Fruit fly (Drosophila melanogaster) whole organism, embryonic: Measurements from ENCODE around the gene Aprt.

ENCODE experiments used
- Ada2b ChIP-seq: fragments of 200-800 bp; sonication (Bioruptor generic); IDR thresholded peaks from 2 replicates; pipeline ENCODE4 v1.3.6; 2022; ENCODE audit warnings: missing biosample characterization, missing genetic modification characterization
- Atf-2 ChIP-seq: fragments of 200-800 bp; sonication (Bioruptor generic); optimal IDR thresholded peaks from 2 replicates; lab custom pipeline; 2016; ENCODE audit warnings: missing biosample characterization, missing genetic modification characterization
- B-H1 ChIP-seq: fragments of 200-800 bp; sonication (Bioruptor generic); IDR thresholded peaks from 3 replicates; pipeline ENCODE4 v1.3.6; 2022; ENCODE audit warnings: missing biosample characterization, missing genetic modification characterization
- BEAF-32 ChIP-seq: fragments of 200-800 bp; sonication (Bioruptor generic); optimal IDR thresholded peaks from 3 replicates; lab custom pipeline; 2017; ENCODE audit warnings: missing biosample characterization, missing genetic modification characterization, mild to moderate bottlenecking, moderate library complexity, missing genetic modification reagents
- Bdp1 ChIP-seq: fragments of 200-800 bp; sonication (Bioruptor generic); optimal IDR thresholded peaks from 3 replicates; lab custom pipeline; 2016; ENCODE audit warnings: missing biosample characterization, missing genetic modification characterization
- BtbVII ChIP-seq: fragments of 200-800 bp; sonication (Bioruptor generic); optimal IDR thresholded peaks from 3 replicates; lab custom pipeline; 2017; ENCODE audit warnings: missing biosample characterization, mild to moderate bottlenecking, missing genetic modification characterization
- Bteb2 ChIP-seq: fragments of 200-800 bp; sonication (Bioruptor generic); optimal IDR thresholded peaks from 2 replicates; lab custom pipeline; 2016; ENCODE audit warnings: missing biosample characterization, missing genetic modification characterization
- CG10321 ChIP-seq: fragments of 200-800 bp; sonication (Bioruptor generic); IDR thresholded peaks from 2 replicates; pipeline ENCODE4 v1.3.6; 2022; ENCODE audit warnings: missing biosample characterization, missing genetic modification characterization
- CG10462 ChIP-seq: fragments of 200-800 bp; sonication (Bioruptor generic); optimal IDR thresholded peaks from 2 replicates; lab custom pipeline; 2016; ENCODE audit warnings: missing biosample characterization, missing genetic modification characterization
- CG11247 ChIP-seq: fragments of 200-800 bp; sonication (Bioruptor generic); IDR thresholded peaks from 2 replicates; pipeline ENCODE4 v1.3.6; 2022; ENCODE audit warnings: missing biosample characterization, missing genetic modification characterization
- CG15696 ChIP-seq: fragments of 200-800 bp; sonication (Bioruptor generic); optimal IDR thresholded peaks from 2 replicates; lab custom pipeline; 2019; ENCODE audit warnings: missing biosample characterization, mild to moderate bottlenecking, missing genetic modification characterization, moderate library complexity
- CG2202 ChIP-seq: fragments of 200-800 bp; sonication (Bioruptor generic); optimal IDR thresholded peaks from 2 replicates; lab custom pipeline; 2018; ENCODE audit warnings: missing biosample characterization, mild to moderate bottlenecking, missing genetic modification characterization
- CG2712 ChIP-seq: fragments of 200-800 bp; optimal IDR thresholded peaks from 3 replicates; lab custom pipeline; 2019; ENCODE audit warnings: missing biosample characterization, mild to moderate bottlenecking, missing genetic modification characterization, moderate library complexity
- CG3065 ChIP-seq: fragments of 200-800 bp; sonication (Bioruptor generic); optimal IDR thresholded peaks from 2 replicates; lab custom pipeline; 2016; ENCODE audit warnings: missing biosample characterization, missing genetic modification characterization
- CG32767 ChIP-seq: fragments of 200-800 bp; sonication (Bioruptor generic); IDR thresholded peaks from 2 replicates; pipeline ENCODE4 v1.3.6; 2022; ENCODE audit warnings: missing biosample characterization, missing genetic modification characterization
- CG3407 ChIP-seq: fragments of 200-800 bp; sonication (Bioruptor generic); optimal IDR thresholded peaks from 2 replicates; lab custom pipeline; 2018; ENCODE audit warnings: missing biosample characterization, mild to moderate bottlenecking, missing genetic modification characterization
- CG34376 ChIP-seq: fragments of 200-800 bp; sonication (Bioruptor generic); optimal IDR thresholded peaks from 2 replicates; lab custom pipeline; 2018; ENCODE audit warnings: missing biosample characterization, mild to moderate bottlenecking, missing genetic modification characterization
- CG4424 ChIP-seq: fragments of 200-800 bp; sonication (Bioruptor generic); optimal IDR thresholded peaks from 3 replicates; lab custom pipeline; 2016; ENCODE audit warnings: missing biosample characterization, missing genetic modification characterization
- CG5180 ChIP-seq: fragments of 200-800 bp; sonication (Bioruptor generic); optimal IDR thresholded peaks from 3 replicates; lab custom pipeline; 2017; ENCODE audit warnings: missing biosample characterization, missing genetic modification characterization, mild to moderate bottlenecking, moderate library complexity, missing genetic modification reagents
- CG8281 ChIP-seq: fragments of 200-800 bp; sonication (Bioruptor generic); optimal IDR thresholded peaks from 2 replicates; lab custom pipeline; 2018; ENCODE audit warnings: missing biosample characterization, mild to moderate bottlenecking, missing genetic modification characterization, moderate library complexity
- CG8944 ChIP-seq: fragments of 200-800 bp; sonication (Bioruptor generic); optimal IDR thresholded peaks from 3 replicates; lab custom pipeline; 2016; ENCODE audit warnings: missing biosample characterization, missing genetic modification characterization
- CG9437 ChIP-seq: fragments of 200-800 bp; sonication (Bioruptor generic); optimal IDR thresholded peaks from 2 replicates; lab custom pipeline; 2018; ENCODE audit warnings: missing biosample characterization, mild to moderate bottlenecking, missing genetic modification characterization
- CG9932 ChIP-seq: fragments of 200-800 bp; sonication (Bioruptor generic); IDR thresholded peaks from 2 replicates; pipeline ENCODE4 v1.3.6; 2022; ENCODE audit warnings: missing biosample characterization, missing genetic modification characterization
- CHES-1-like ChIP-seq: fragments of 200-800 bp; sonication (Bioruptor generic); optimal IDR thresholded peaks from 2 replicates; lab custom pipeline; 2016; ENCODE audit warnings: missing biosample characterization, missing genetic modification characterization
- CTCF ChIP-seq: fragments of 200-800 bp; sonication (Bioruptor generic); optimal IDR thresholded peaks from 2 replicates; lab custom pipeline; 2017; ENCODE audit warnings: missing biosample characterization, mild to moderate bottlenecking, missing genetic modification characterization, moderate library complexity
- Deaf1 ChIP-seq: fragments of 200-800 bp; optimal IDR thresholded peaks from 3 replicates; lab custom pipeline; 2019; ENCODE audit warnings: missing biosample characterization, mild to moderate bottlenecking, missing genetic modification characterization, moderate library complexity
- Mad ChIP-seq: fragments of 200-800 bp; sonication (Bioruptor generic); optimal IDR thresholded peaks from 2 replicates; lab custom pipeline; 2016; ENCODE audit warnings: missing biosample characterization, missing genetic modification characterization
- NK7.1 ChIP-seq: fragments of 200-800 bp; sonication (Bioruptor generic); optimal IDR thresholded peaks from 3 replicates; lab custom pipeline; 2016; ENCODE audit warnings: missing biosample characterization, missing genetic modification characterization
- Rfx ChIP-seq: fragments of 200-800 bp; sonication (Bioruptor generic); IDR thresholded peaks from 2 replicates; pipeline ENCODE4 v1.3.6; 2022; ENCODE audit warnings: missing biosample characterization, missing genetic modification characterization
- Sox100B ChIP-seq: fragments of 200-800 bp; sonication (Bioruptor generic); optimal IDR thresholded peaks from 3 replicates; lab custom pipeline; 2018; ENCODE audit warnings: missing biosample characterization, mild to moderate bottlenecking, missing genetic modification characterization
- Xbp1 ChIP-seq: fragments of 200-800 bp; sonication (Bioruptor generic); optimal IDR thresholded peaks from 3 replicates; lab custom pipeline; 2016; ENCODE audit warnings: missing biosample characterization, mild to moderate bottlenecking, missing genetic modification characterization
- cato ChIP-seq: fragments of 200-800 bp; sonication (Bioruptor generic); optimal IDR thresholded peaks from 2 replicates; lab custom pipeline; 2016; ENCODE audit warnings: missing biosample characterization, missing genetic modification characterization, borderline replicate concordance
- chif ChIP-seq, 2 experiments: fragments of 200-800 bp; sonication (Bioruptor generic); optimal IDR thresholded peaks; 3 replicates each; lab custom pipeline; 2016; ENCODE audit warnings: missing biosample characterization in 2 of 2, missing genetic modification characterization in 2 of 2
- ci ChIP-seq: fragments of 200-800 bp; sonication (Bioruptor generic); IDR thresholded peaks from 3 replicates; pipeline ENCODE4 v1.3.6; 2022; ENCODE audit warnings: missing biosample characterization, missing genetic modification characterization
- crc ChIP-seq: fragments of 200-800 bp; sonication (Bioruptor generic); optimal IDR thresholded peaks from 2 replicates; lab custom pipeline; 2016; ENCODE audit warnings: missing biosample characterization, missing genetic modification characterization
- dan ChIP-seq: fragments of 200-800 bp; sonication (Bioruptor generic); IDR thresholded peaks from 2 replicates; pipeline ENCODE4 v1.3.6; 2022; ENCODE audit warnings: missing biosample characterization, missing genetic modification characterization
- dpn ChIP-seq, 2 experiments: fragments of 200-800 bp; sonication (Bioruptor generic); optimal IDR thresholded peaks; 3 replicates each; lab custom pipeline; 2016; ENCODE audit warnings: missing biosample characterization in 2 of 2, missing genetic modification characterization in 2 of 2
- fd102C ChIP-seq: fragments of 200-800 bp; sonication (Bioruptor generic); optimal IDR thresholded peaks from 2 replicates; lab custom pipeline; 2018; ENCODE audit warnings: missing biosample characterization, mild to moderate bottlenecking, missing genetic modification characterization, moderate library complexity
- grn ChIP-seq: fragments of 200-800 bp; sonication (Bioruptor generic); optimal IDR thresholded peaks from 3 replicates; lab custom pipeline; 2017; ENCODE audit warnings: missing biosample characterization, missing genetic modification characterization
- jigr1 ChIP-seq: fragments of 200-800 bp; sonication (Bioruptor generic); IDR thresholded peaks from 3 replicates; pipeline ENCODE4 v1.3.6; 2022; ENCODE audit warnings: missing biosample characterization, missing genetic modification characterization
- knrl ChIP-seq: fragments of 200-800 bp; sonication (Bioruptor generic); IDR thresholded peaks from 3 replicates; pipeline ENCODE4 v1.3.6; 2022; ENCODE audit warnings: missing biosample characterization, missing genetic modification characterization; ENCODE audit not compliant: partially characterized antibody
- lbe ChIP-seq: fragments of 200-800 bp; sonication (Bioruptor generic); optimal IDR thresholded peaks from 2 replicates; lab custom pipeline; 2016; ENCODE audit warnings: missing biosample characterization, mild to moderate bottlenecking, missing genetic modification characterization
- luna ChIP-seq: fragments of 200-800 bp; sonication (Bioruptor generic); optimal IDR thresholded peaks from 2 replicates; lab custom pipeline; 2016; ENCODE audit warnings: missing biosample characterization, missing genetic modification characterization
- nom ChIP-seq: fragments of 200-800 bp; sonication (Bioruptor generic); optimal IDR thresholded peaks from 2 replicates; lab custom pipeline; 2017; ENCODE audit warnings: missing biosample characterization, missing genetic modification characterization, mild to moderate bottlenecking, moderate library complexity, missing genetic modification reagents
- pnt ChIP-seq: fragments of 200-800 bp; sonication (Bioruptor generic); optimal IDR thresholded peaks from 3 replicates; lab custom pipeline; 2016; ENCODE audit warnings: missing biosample characterization, missing genetic modification characterization
- psq ChIP-seq: fragments of 200-800 bp; sonication (Bioruptor generic); optimal IDR thresholded peaks from 2 replicates; lab custom pipeline; 2017; ENCODE audit warnings: missing biosample characterization, missing genetic modification characterization
- sima ChIP-seq: fragments of 200-800 bp; sonication (Bioruptor generic); optimal IDR thresholded peaks from 2 replicates; lab custom pipeline; 2016; ENCODE audit warnings: missing biosample characterization, missing genetic modification characterization
- sisA ChIP-seq: fragments of 200-800 bp; sonication (Bioruptor generic); IDR thresholded peaks from 2 replicates; pipeline ENCODE4 v1.3.6; 2022; ENCODE audit warnings: missing biosample characterization, missing genetic modification characterization
- tgo ChIP-seq: fragments of 200-800 bp; sonication (Bioruptor generic); IDR thresholded peaks from 3 replicates; pipeline ENCODE4 v1.3.6; 2022; ENCODE audit warnings: missing biosample characterization, missing genetic modification characterization
- tx ChIP-seq: fragments of 200-800 bp; sonication (Bioruptor generic); optimal IDR thresholded peaks from 2 replicates; lab custom pipeline; 2016; ENCODE audit warnings: missing biosample characterization, missing genetic modification characterization
- zfh1 ChIP-seq: fragments of 200-800 bp; sonication (Bioruptor generic); IDR thresholded peaks from 3 replicates; pipeline ENCODE4 v1.3.6; 2022; ENCODE audit warnings: missing biosample characterization, missing genetic modification characterization

The Aprt gene

DNA sequence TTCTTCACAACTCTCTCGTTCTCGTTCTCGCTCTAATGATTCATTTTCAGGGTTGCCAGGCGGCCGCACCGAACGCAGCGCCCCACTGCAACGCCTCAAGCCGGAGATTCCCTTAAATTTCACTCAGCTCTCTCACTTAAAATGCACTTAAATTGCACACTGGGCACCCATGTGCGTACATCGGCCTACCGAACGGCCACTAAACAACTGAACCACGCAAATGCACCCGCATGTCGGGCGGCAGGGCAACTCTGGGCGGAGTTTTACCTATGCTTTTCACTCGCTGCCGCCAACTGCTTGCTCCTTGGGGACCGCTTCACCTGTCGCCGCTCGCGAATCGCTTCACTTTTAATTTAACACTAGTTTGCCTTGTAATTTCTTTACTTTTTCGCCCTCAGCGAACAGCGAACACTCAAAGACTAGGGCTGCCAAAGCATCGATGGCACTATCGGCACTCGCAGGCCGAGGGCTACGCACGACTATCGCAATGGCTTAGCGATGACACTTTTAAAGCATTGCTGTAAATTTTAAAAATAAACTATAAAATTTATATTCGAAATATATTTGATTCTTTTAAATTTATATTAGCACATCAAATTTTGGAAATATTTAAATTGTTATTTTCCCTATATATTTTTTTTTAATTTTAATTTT lies 22.9 kb downstream of the Aprt start, which contains the start of gene Rap1 (continued):
- TF ChIP-seq CG9932 (GFP tag; lab: Robert Waterston, UW) (peak; percentile 93), CG4424 (GFP tag; lab: Kevin White, UChicago) (peak; percentile 76), CG2712 (tag; lab: Kevin White, UChicago) (peak; percentile 79), CHES-1-like (GFP tag; lab: Kevin White, UChicago) (peak; percentile 41), Bdp1 (GFP tag; lab: Kevin White, UChicago) (peak; percentile 19), B-H1 (GFP tag; lab: Robert Waterston, UW) (peak; percentile 49), BEAF-32 (GFP tag; lab: Kevin White, UChicago) (peak; percentile 91), ci (GFP tag; lab: Robert Waterston, UW) (peak; percentile 59), CG8281 (tag; lab: Kevin White, UChicago) (no peak), dan (0 out of 2 replicates have a peak, but pooled peaks have one; percentile 4), Rfx (GFP tag; lab: Robert Waterston, UW) (peak; percentile 92), knrl (GFP tag; lab: Robert Waterston, UW) (peak; percentile 96), CG34376 (GFP tag; lab: Kevin White, UChicago) (peak; percentile 54), tx (GFP tag; lab: Kevin White, UChicago) (peak; percentile 48), Xbp1 (GFP tag; lab: Kevin White, UChicago) (peak; percentile 70), grn (GFP tag; lab: Kevin White, UChicago) (no peak), CG10321 (0 out of 2 replicates have a peak, but pooled peaks have one; percentile 25), dpn (GFP tag; optimal IDR thresholded peaks at IDR 0.05; lab: Kevin White, UChicago) (peak; percentile 45 to 70), Atf-2 (GFP tag; lab: Kevin White, UChicago) (peak; percentile 39), CTCF (peak; percentile 4), CG32767 (GFP tag; lab: Robert Waterston, UW) (no peak; the same call in none of the 2 replicates), CG3065 (GFP tag; lab: Kevin White, UChicago) (no peak), Mad (GFP tag; lab: Kevin White, UChicago) (peak; percentile 2), Deaf1 (peak; percentile 12), CG2202 (no peak), CG15696 (tag; lab: Kevin White, UChicago) (peak; percentile 70), Ada2b (GFP tag; lab: Robert Waterston, UW) (peak; percentile 79), CG3407 (GFP tag; lab: Kevin White, UChicago) (peak; percentile 4), sima (GFP tag; lab: Kevin White, UChicago) (no peak), fd102C (GFP tag; lab: Kevin White, UChicago) (no peak), luna (GFP tag; lab: Kevin White, UChicago) (peak; percentile 19), Bteb2 (no peak), tgo (GFP tag; lab: Robert Waterston, UW) (peak; percentile 76), CG9437 (GFP tag; lab: Kevin White, UChicago) (peak; percentile 8), pnt (peak; percentile 64), BtbVII (GFP tag; lab: Kevin White, UChicago) (no peak), psq (GFP tag; lab: Kevin White, UChicago) (peak; percentile 26), crc (GFP tag; lab: Kevin White, UChicago) (peak; percentile 27), CG8944 (peak; percentile 53), CG11247 (GFP tag; lab: Robert Waterston, UW) (peak; percentile 84), zfh1 (GFP tag; lab: Robert Waterston, UW) (peak; percentile 60), cato (GFP tag; lab: Kevin White, UChicago) (peak; percentile 37), CG10462 (no peak), NK7.1 (GFP tag; lab: Kevin White, UChicago) (peak; percentile 52), Sox100B (GFP tag; lab: Kevin White, UChicago) (no peak), jigr1 (GFP tag; lab: Robert Waterston, UW) (peak; percentile 78; the same call in 2 of the 3 replicates), sisA (peak; percentile 61), lbe (GFP tag; lab: Kevin White, UChicago) (peak; percentile 5), chif (GFP tag; optimal IDR thresholded peaks at IDR 0.05; lab: Kevin White, UChicago) (peak; percentile 9 to 11), CG5180 (GFP tag; lab: Kevin White, UChicago) (no peak), nom (no peak)
